Worm (Caenorhabditis elegans) whole organism, L4 larva: ENCODE data around the gene ddx-19.

Experiments used
- D1046.2 ChIP-seq: fragments of 200-800 bp; sonication (Bioruptor generic); IDR thresholded peaks from 2 replicates; pipeline ENCODE4 v1.3.6; 2022; ENCODE audit warnings: missing genetic modification characterization, missing compliant biosample characterization
- T20F7.1 ChIP-seq: fragments of 200-800 bp; sonication (Bioruptor generic); optimal IDR thresholded peaks from 2 replicates; lab custom pipeline; 2018; ENCODE audit warnings: mild to moderate bottlenecking, missing genetic modification characterization, missing compliant biosample characterization
- T26A8.4 ChIP-seq: fragments of 200-800 bp; sonication (Bioruptor generic); IDR thresholded peaks from 2 replicates; pipeline ENCODE4 v1.3.6; 2022; ENCODE audit warnings: missing genetic modification characterization, missing compliant biosample characterization
- Y48G9A.11 ChIP-seq: fragments of 200-800 bp; sonication (Bioruptor generic); IDR thresholded peaks from 2 replicates; pipeline ENCODE4 v1.3.6; 2022; ENCODE audit warnings: missing genetic modification reagents, missing genetic modification characterization, missing compliant biosample characterization
- ZK546.5 ChIP-seq, 2 experiments: sonication (generic microtip); optimal IDR thresholded peaks; 2 replicates each; lab custom pipeline; 2017; ENCODE audit warnings: missing biosample characterization in 2 of 2, missing genetic modification characterization in 2 of 2
- aha-1 ChIP-seq: fragments of 150-350 bp; peaks from one replicate; lab custom pipeline; 2014; ENCODE audit warnings: missing biosample characterization, missing genetic modification characterization
- ama-1 ChIP-seq: fragments of 150-350 bp; optimal IDR thresholded peaks from 2 replicates; lab custom pipeline; 2014; ENCODE audit warnings: inconsistent platforms, mixed read lengths
- arid-1 ChIP-seq: fragments of 200-800 bp; sonication (Bioruptor generic); conservative IDR thresholded peaks from 2 replicates; pipeline ENCODE4 v1.3.6; 2022; ENCODE audit warnings: missing genetic modification reagents, missing genetic modification characterization, missing compliant biosample characterization
- ceh-20 ChIP-seq: fragments of 200-800 bp; sonication (Bioruptor generic); IDR thresholded peaks from 2 replicates; pipeline ENCODE4 v1.3.6; 2022; ENCODE audit warnings: missing genetic modification reagents, missing genetic modification characterization, missing compliant biosample characterization
- ces-1 ChIP-seq: fragments of 150-350 bp; sonication (generic microtip); optimal IDR thresholded peaks from 4 replicates; lab custom pipeline; 2014; ENCODE audit warnings: missing biosample characterization, missing genetic modification reagents, missing genetic modification characterization
- dmd-8 ChIP-seq: fragments of 200-800 bp; sonication (Bioruptor generic); IDR thresholded peaks from 2 replicates; pipeline ENCODE4 v1.3.6; 2022; ENCODE audit warnings: missing genetic modification characterization, missing compliant biosample characterization
- egl-43 ChIP-seq: fragments of 200-800 bp; sonication (Bioruptor generic); IDR thresholded peaks from 2 replicates; pipeline ENCODE4 v1.3.6; 2022; ENCODE audit warnings: missing genetic modification reagents, missing genetic modification characterization, missing compliant biosample characterization
- fos-1 ChIP-seq: fragments of 150-350 bp; optimal IDR thresholded peaks from 2 replicates; lab custom pipeline; 2014; ENCODE audit warnings: missing biosample characterization, missing genetic modification characterization
- gei-8 ChIP-seq: fragments of 200-800 bp; sonication (Bioruptor generic); optimal IDR thresholded peaks from 2 replicates; lab custom pipeline; 2018; ENCODE audit warnings: mild to moderate bottlenecking, missing genetic modification characterization, missing compliant biosample characterization
- lin-38 ChIP-seq: fragments of 200-800 bp; sonication (Bioruptor generic); IDR thresholded peaks from 2 replicates; pipeline ENCODE4 v1.3.6; 2022; ENCODE audit warnings: missing genetic modification reagents, missing genetic modification characterization, missing compliant biosample characterization
- mdl-1 ChIP-seq, 2 experiments: fragments of 150-350 bp in 1 of 2; sonication (generic microtip) in 1 of 2; optimal IDR thresholded peaks; 2 replicates each; lab custom pipeline; 2014 to 2017; ENCODE audit warnings: missing biosample characterization in 2 of 2, missing genetic modification characterization in 2 of 2
- mxl-3 ChIP-seq: fragments of 200-800 bp; sonication (Bioruptor generic); optimal IDR thresholded peaks from 2 replicates; lab custom pipeline; 2018; ENCODE audit warnings: mild to moderate bottlenecking, missing genetic modification characterization, missing compliant biosample characterization
- nhr-42 ChIP-seq: fragments of 200-800 bp; sonication (Bioruptor generic); IDR thresholded peaks from 2 replicates; pipeline ENCODE4 v1.3.6; 2022; ENCODE audit warnings: missing genetic modification characterization, missing compliant biosample characterization
- sdz-12 ChIP-seq: fragments of 200-800 bp; sonication (Bioruptor generic); optimal IDR thresholded peaks from 2 replicates; lab custom pipeline; 2018; ENCODE audit warnings: mild to moderate bottlenecking, missing genetic modification characterization, missing compliant biosample characterization
- set-16 ChIP-seq: fragments of 200-800 bp; sonication (Bioruptor generic); IDR thresholded peaks from 2 replicates; pipeline ENCODE4 v1.3.6; 2022; ENCODE audit warnings: missing genetic modification reagents, missing genetic modification characterization, missing compliant biosample characterization
- snpc-1.2 ChIP-seq: fragments of 200-800 bp; sonication (Bioruptor generic); IDR thresholded peaks from 2 replicates; pipeline ENCODE4 v1.3.6; 2022; ENCODE audit warnings: missing genetic modification reagents, missing genetic modification characterization, missing compliant biosample characterization
- unc-62 ChIP-seq, 3 experiments: fragments of 150-350 bp in 1 of 3; sonication (generic microtip); optimal IDR thresholded peaks in 2 of 3; peaks in 1 of 3; 1 replicate in 1 of 3; 2 replicates in 2 of 3; lab custom pipeline; 2014 to 2017; ENCODE audit warnings: missing biosample characterization in 3 of 3, missing genetic modification characterization in 3 of 3, missing genetic modification reagents in 3 of 3, missing genotype in 1 of 3
- vab-7 ChIP-seq: fragments of 200-800 bp; sonication (Bioruptor generic); IDR thresholded peaks from 2 replicates; pipeline ENCODE4 v1.3.6; 2022; ENCODE audit warnings: missing genetic modification reagents, missing genetic modification characterization, missing compliant biosample characterization
- zfp-2 ChIP-seq: sonication (generic microtip); optimal IDR thresholded peaks from 2 replicates; lab custom pipeline; 2016; ENCODE audit warnings: mild to moderate bottlenecking, missing genetic modification characterization, missing compliant biosample characterization
- ztf-11 ChIP-seq: fragments of 150-350 bp; optimal IDR thresholded peaks from 2 replicates; lab custom pipeline; 2014; ENCODE audit warnings: missing biosample characterization, missing genetic modification characterization

The ddx-19 gene

DNA sequence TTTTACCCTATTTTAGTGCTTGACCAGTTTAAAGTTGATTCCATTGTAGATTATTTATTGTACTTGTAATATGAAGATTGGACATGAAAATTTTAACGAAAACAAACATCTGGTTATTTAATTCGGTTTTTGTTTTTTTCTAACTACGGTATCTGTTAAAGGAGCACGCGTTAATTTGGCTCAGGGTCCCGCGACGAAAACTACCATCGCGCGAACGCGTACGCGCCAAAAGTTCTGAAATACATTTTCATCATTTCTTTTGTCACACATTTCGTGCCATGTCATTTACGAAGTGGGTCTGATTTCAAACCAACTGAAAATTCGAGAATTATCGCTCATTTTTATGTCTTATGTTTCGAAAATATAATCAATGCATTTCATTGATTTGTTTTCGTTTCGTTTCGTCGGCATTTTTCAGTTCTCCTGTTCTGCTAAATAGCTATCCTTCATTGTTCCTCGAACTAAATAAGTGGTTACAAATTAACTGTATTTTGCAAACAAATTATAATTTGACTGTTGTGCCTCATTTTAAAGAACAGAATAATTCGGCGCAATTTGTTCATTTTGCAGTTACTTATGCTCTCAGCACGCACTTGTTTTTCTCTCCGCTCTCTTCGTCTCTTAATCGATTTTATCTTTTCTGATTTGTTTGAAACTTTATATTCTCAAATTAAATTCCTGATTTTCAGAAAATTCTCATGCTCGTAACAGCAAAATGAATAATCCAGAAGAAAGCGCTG lies 49.2 kb downstream of the ddx-19 start, which contains the start of gene T21B10.3 (continued):
- TF ChIP-seq D1046.2 (GFP tag; lab: Robert Waterston, UW) = 0 out of 2 replicates have a peak, but pooled peaks have one; percentile 61
- TF ChIP-seq sdz-12 = peak; percentile 38
- TF ChIP-seq aha-1 (tag; lab: Kevin White, UChicago) = peak; percentile 89
- TF ChIP-seq arid-1 (GFP tag; lab: Robert Waterston, UW) = peak; percentile 45; the same call in 1 of the 2 replicates
- TF ChIP-seq ama-1 (lab: Kevin White, UChicago) = peak; percentile 89
- no peak for TF ChIP-seq ZK546.5 (tag; optimal IDR thresholded peaks at IDR 0.05; lab: Kevin White, UChicago)
- peak; percentile 68; the same call in 1 of the 2 replicates for TF ChIP-seq T26A8.4
- TF ChIP-seq vab-7 (GFP tag; lab: Robert Waterston, UW) = peak; percentile 54; the same call in 1 of the 2 replicates

DNA sequence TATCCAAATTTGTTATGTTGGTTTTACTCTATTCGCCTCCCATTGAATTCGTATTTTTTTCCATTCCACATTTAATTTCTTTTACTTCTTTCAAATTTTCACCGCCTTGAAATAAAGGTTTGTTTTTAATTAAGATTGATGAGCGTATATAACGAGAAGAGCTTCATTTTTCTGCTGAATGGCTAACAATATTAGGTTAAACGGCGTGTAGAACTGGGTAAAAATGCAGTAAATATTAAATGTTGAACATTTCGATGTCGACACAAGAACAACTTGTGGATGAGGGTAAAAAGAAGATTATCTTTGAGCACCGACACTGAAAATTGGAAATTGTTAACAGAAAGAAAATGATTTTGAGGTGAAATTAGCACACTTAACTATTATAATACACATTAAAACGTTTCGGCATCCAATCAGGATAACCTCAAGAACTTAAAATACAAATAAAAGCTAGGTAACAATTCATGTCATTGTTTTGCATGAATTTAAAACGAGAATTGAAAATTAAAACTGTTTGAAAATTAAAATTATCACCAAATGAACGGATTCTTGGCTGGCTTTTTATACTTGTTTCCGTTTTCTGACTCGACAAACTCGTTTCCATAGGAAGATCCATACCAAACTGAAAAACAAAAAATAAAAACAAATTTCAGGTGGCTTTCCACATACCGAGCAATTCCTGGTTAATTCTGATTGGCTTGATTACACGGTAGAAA lies 54.4 kb downstream of the ddx-19 start:
- TF ChIP-seq lin-38 (GFP tag; lab: Robert Waterston, UW) (peak; percentile 30), aha-1 (tag; lab: Kevin White, UChicago) (peak; percentile 91), gei-8 (GFP tag; lab: Kevin White, UChicago) (no peak), ztf-11 (no peak), fos-1 (tag; lab: Kevin White, UChicago) (no peak), ces-1 (no peak), set-16 (GFP tag; lab: Robert Waterston, UW) (no peak), egl-43 (GFP tag; lab: Robert Waterston, UW) (no peak), dmd-8 (GFP tag; lab: Robert Waterston, UW) (no peak), T20F7.1 (peak; percentile 15), mdl-1 (tag; optimal IDR thresholded peaks at IDR 0.05; lab: Kevin White, UChicago) (no peak), ceh-20 (GFP tag; lab: Robert Waterston, UW) (no peak), Y48G9A.11 (GFP tag; lab: Robert Waterston, UW) (peak; percentile 15; the same call in 1 of the 2 replicates), unc-62 (GFP tag; optimal IDR thresholded peaks at IDR 0.05 in 1 of 2; lab: Kevin White, UChicago) (peak in 1 of 2 experiments; percentile 14), unc-62 (tag; optimal IDR thresholded peaks at IDR 0.05; lab: Kevin White, UChicago) (no peak), mxl-3 (GFP tag; lab: Kevin White, UChicago) (no peak), arid-1 (GFP tag; lab: Robert Waterston, UW) (0 out of 2 replicates have a peak, but pooled peaks have one; percentile 30), zfp-2 (tag; lab: Kevin White, UChicago) (no peak), nhr-42 (GFP tag; lab: Robert Waterston, UW) (no peak), snpc-1.2 (GFP tag; lab: Robert Waterston, UW) (peak; percentile 18; the same call in 1 of the 2 replicates)
